Worm (Caenorhabditis elegans): Measurements from ENCODE around the gene srz-48.
"Not testable (repeated sequence)": the region's sequence is repeated elsewhere in the genome, so short reads cannot be mapped to it uniquely, and the experiment has no call there.

DNA sequence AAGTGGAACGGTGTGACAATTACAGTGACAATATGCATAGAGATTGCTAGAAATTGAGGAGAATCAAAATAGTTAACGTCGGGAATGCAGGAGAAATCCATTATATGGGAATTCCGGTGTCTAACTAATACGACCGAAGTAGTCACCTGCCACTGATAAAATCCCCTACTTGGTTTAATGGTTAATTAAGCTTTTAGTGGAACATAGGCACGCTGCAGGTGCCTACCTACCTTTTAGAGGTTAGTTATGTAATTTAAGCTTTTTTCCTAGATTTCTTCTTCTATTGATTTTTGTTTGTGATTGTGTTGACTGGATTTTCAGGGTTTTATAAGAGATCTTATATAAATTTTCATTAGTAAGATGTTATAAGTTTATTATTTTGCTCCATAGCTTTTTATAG lies 3.8 kb downstream of the srz-48 start, which contains the start of gene srh-203:
- not testable (repeated sequence) for TF ChIP-seq zag-1, ceh-16, elt-3, mdl-1 (tag; optimal IDR thresholded peaks at IDR 0.05)
